Worm (Caenorhabditis elegans): ENCODE data around the gene F49H6.17.

F49H6.17 gene

ce11 chrV:17064676-17065075 lies 44.9 kb downstream of the F49H6.17 start, which contains the start of gene srh-255:
srh-255 (plus strand) TSS chrV:17064976.
- TF ChIP-seq med-1 (GFP tag; optimal IDR thresholded peaks at IDR 0.05; ENCODE audit: insufficient read depth) (no peak), T22C8.4 (GFP tag; IDR thresholded peaks at IDR 0.05) (no peak), klf-2 (GFP tag; conservative IDR thresholded peaks at IDR 0.05) (no peak), flt-1 (GFP tag; IDR thresholded peaks at IDR 0.05) (no peak), ztf-29 (GFP tag; IDR thresholded peaks at IDR 0.05) (no peak), ref-1 (GFP tag; conservative IDR thresholded peaks at IDR 0.05) (no peak)

ce11 chrV:17066634-17067033 lies 46.8 kb downstream of the F49H6.17 start:
- TF ChIP-seq klf-2 (GFP tag; conservative IDR thresholded peaks at IDR 0.05) (no peak), med-1 (GFP tag; optimal IDR thresholded peaks at IDR 0.05; ENCODE audit: insufficient read depth) (no peak), flt-1 (GFP tag; IDR thresholded peaks at IDR 0.05) (no peak), ref-1 (GFP tag; conservative IDR thresholded peaks at IDR 0.05) (no peak), tab-1 (GFP tag; IDR thresholded peaks at IDR 0.05) (no peak), ztf-23 (GFP tag; IDR thresholded peaks at IDR 0.05) (no peak), ztf-29 (GFP tag; IDR thresholded peaks at IDR 0.05) (no peak), T22C8.4 (GFP tag; IDR thresholded peaks at IDR 0.05) (no peak), cog-1 (tag; optimal IDR thresholded peaks at IDR 0.05) (no peak)

- TF ChIP-seq flt-1 (GFP tag; IDR thresholded peaks at IDR 0.05) (no peak), tab-1 (GFP tag; IDR thresholded peaks at IDR 0.05) (no peak), ref-1 (GFP tag; conservative IDR thresholded peaks at IDR 0.05) (no peak), ztf-29 (GFP tag; IDR thresholded peaks at IDR 0.05) (no peak), med-1 (GFP tag; optimal IDR thresholded peaks at IDR 0.05; ENCODE audit: insufficient read depth) (no peak)
These were observed 49.0 kb downstream of the F49H6.17 start, which contains the start of gene T05E12.8 for ce11 chrV:17068839-17069238. T05E12.8 (plus strand) TSS chrV:17069139.

Data from whole organism, midembryonic.